Fruit fly (Drosophila melanogaster): ENCODE results near the gene CG11889.

DNA sequence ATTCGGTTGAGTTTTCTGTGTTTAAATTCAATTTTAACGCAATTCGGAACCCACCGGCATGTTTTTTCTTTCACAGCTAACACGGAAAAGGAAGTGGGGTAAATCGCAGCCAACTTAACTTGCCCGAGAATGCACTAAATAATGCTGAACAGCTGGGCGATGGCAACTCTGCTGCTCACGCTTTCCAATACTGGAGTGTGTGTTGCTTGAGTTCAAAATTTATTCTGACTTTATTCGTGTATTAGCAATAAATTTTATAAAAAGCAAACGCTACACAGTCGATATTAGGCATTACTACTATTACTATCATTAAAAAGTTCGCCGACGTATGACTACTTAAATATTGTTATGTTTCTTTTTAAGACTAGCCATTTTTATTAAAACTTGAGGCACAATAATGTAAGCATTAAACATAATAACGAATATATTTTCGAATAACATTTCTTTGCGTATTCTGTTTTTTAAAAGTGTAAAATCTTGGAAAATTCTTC lies 22.6 kb upstream of the CG11889 start, which contains the start of the genes RpS27 and Nup37:
- TF ChIP-seq CG10565 (GFP tag; optimal IDR thresholded peaks at IDR 0.05): peak; percentile 91
- peak; percentile 73 for TF ChIP-seq CG7357 (GFP tag; IDR thresholded peaks at IDR 0.05)
- TF ChIP-seq CG15073 (GFP tag; optimal IDR thresholded peaks at IDR 0.05): peak; percentile 68
- peak; percentile 100 for TF ChIP-seq CG34376 (GFP tag; optimal IDR thresholded peaks at IDR 0.05)
- TF ChIP-seq CG15269 (tag; optimal IDR thresholded peaks at IDR 0.05): peak; percentile 94
- TF ChIP-seq disco-r (GFP tag; optimal IDR thresholded peaks at IDR 0.05): peak; percentile 98
- TF ChIP-seq gt (GFP tag; IDR thresholded peaks at IDR 0.05): peak; percentile 96
- TF ChIP-seq Sry-β (GFP tag; optimal IDR thresholded peaks at IDR 0.05): peak; percentile 80
- peak; percentile 87; the same call in 1 of the 2 replicates for TF ChIP-seq CkIIα-i1 (GFP tag; IDR thresholded peaks at IDR 0.05)
- TF ChIP-seq CG15514 (GFP tag; optimal IDR thresholded peaks at IDR 0.05): peak; percentile 96
- no peak for TF ChIP-seq Hr39 (optimal IDR thresholded peaks at IDR 0.05)
- TF ChIP-seq Atf-2 (GFP tag; optimal IDR thresholded peaks at IDR 0.05): peak; percentile 97
- TF ChIP-seq sqz (GFP tag; optimal IDR thresholded peaks at IDR 0.05): peak; percentile 98
